Fruit fly (Drosophila melanogaster) whole organism, larva: ENCODE data around the gene FMRFaR.

Experiments used
- noc ChIP-seq: fragments of 200-800 bp; sonication (Bioruptor generic); optimal IDR thresholded peaks from 3 replicates; lab custom pipeline; 2019; ENCODE audit warnings: missing biosample characterization, mild to moderate bottlenecking, missing genetic modification characterization, moderate library complexity

FMRFaR gene

dm6 chr3L:3042150-3043049 lies 40.9 kb downstream of the FMRFaR start, which contains the start of gene Prx4:
Gene Prx4 (plus strand): TSS chr3L:3042359.
- TF ChIP-seq noc = peak; percentile 82

- peak; percentile 73 for TF ChIP-seq noc
These were observed 43.8 kb downstream of the FMRFaR start for dm6 chr3L:3045256-3045743.

- TF ChIP-seq noc = peak; percentile 93
These were observed 45.0 kb downstream of the FMRFaR start, which contains the start of the genes scramb2 and Sk2 for dm6 chr3L:3046325-3047156. Gene scramb2 (minus strand): TSS chr3L:3046812. Gene Sk2 (plus strand): TSS chr3L:3047087.

- no peak for TF ChIP-seq noc
These were observed 47.1 kb downstream of the FMRFaR start for dm6 chr3L:3048647-3049046.

- no peak for TF ChIP-seq noc
These were observed 48.7 kb downstream of the FMRFaR start, which contains the start of gene CG32485 for dm6 chr3L:3050185-3050584. Gene CG32485 (plus strand): TSS chr3L:3050323.

dm6 chr3L:3052110-3052871 lies 50.8 kb downstream of the FMRFaR start, which contains the start of gene CG1271:
Gene CG1271 (plus strand): TSS chr3L:3052514.
- TF ChIP-seq noc = peak; percentile 94

- no peak for TF ChIP-seq noc
These were observed 52.6 kb downstream of the FMRFaR start for dm6 chr3L:3054099-3054498.

dm6 chr3L:3054851-3055250 lies 53.3 kb downstream of the FMRFaR start, which contains the start of gene CG16753:
Gene CG16753 (plus strand): TSS chr3L:3055079.
- no peak for TF ChIP-seq noc

dm6 chr3L:3058970-3059883 lies 57.7 kb downstream of the FMRFaR start:
- no peak for TF ChIP-seq noc

dm6 chr3L:3060054-3060979 lies 58.8 kb downstream of the FMRFaR start:
- peak; percentile 99 for TF ChIP-seq noc
